Fruit fly (Drosophila melanogaster): Measurements from ENCODE around the gene osp.

DNA sequence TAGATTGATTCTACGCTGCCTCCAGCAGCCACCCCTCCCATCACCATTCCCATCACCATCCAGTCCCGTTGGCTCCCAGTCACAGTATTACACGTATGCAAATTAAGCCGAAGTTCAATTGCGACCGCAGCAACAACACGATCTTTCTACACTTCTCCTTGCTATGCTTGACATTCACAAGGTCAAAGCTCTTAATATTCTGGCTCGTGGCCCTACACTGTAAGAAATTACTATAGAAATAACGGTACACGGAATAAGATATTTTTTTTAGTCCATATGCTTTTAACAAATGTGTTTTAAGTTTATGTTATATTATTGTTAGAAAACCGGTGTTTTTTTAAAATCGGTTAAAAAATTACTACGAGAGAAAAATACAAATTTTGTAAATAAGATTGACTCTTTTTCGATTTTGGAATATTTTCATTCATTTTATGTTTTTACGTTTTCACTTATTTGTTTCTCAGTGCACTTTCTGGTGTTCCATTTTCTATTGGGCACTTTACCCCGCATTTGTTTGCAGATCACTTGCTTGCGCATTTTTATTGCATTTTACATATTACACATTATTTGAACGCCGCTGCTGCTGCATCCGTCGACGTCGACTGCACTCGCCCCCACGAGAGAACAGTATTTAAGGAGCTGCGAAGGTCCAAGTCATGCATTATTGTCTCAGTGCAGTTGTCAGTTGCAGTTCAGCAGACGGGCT lies 74.1 kb downstream of the osp start, which contains the start of the genes Adh and Adhr:
- TF ChIP-seq psq (optimal IDR thresholded peaks at IDR 0.05) (no peak), pan (optimal IDR thresholded peaks at IDR 0.05) (no peak), CG8478 (optimal IDR thresholded peaks at IDR 0.05) (no peak), Dll (optimal IDR thresholded peaks at IDR 0.05) (no peak), EcR (GFP tag; optimal IDR thresholded peaks at IDR 0.05) (no peak), usp (GFP tag; optimal IDR thresholded peaks at IDR 0.05) (no peak)

Measured in whole organism.